Worm (Caenorhabditis elegans) whole organism, late embryonic: ENCODE data around the gene M01B2.13.

Experiments used
- ama-1 ChIP-seq: fragments of 150-350 bp; optimal IDR thresholded peaks from 2 replicates; lab custom pipeline; 2014
- pag-3 ChIP-seq: sonication (generic microtip); optimal IDR thresholded peaks from 2 replicates; lab custom pipeline; 2016; ENCODE audit warnings: missing compliant biosample characterization, missing genetic modification characterization, borderline replicate concordance

DNA sequence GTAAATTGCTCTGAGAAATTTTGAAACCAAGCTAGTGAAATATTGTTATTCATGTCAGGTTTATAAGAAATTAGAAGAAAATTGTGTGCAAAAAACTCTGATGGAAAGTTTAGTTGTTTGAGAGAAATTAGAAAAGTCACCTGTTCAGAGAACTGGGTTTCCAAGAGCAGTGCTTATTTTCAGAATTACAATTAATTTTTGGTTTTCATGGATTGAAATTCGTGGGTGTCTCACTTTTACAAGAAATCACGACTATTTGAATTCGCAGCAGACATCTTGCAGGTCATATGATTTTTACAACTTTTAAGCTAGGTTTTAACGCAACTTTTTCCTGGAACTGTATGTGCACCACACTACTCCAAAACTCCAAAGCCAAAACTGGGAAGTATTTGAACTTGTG, 43.3 kb upstream of the M01B2.13 start, which contains the start of gene srz-10:
- TF ChIP-seq pag-3 (tag; lab: Kevin White, UChicago) (no peak), ama-1 (lab: Kevin White, UChicago) (no peak)
